Worm (Caenorhabditis elegans): ENCODE data around the gene ptp-3.

- TF ChIP-seq nhr-11 (tag; optimal IDR thresholded peaks at IDR 0.05), result no peak
- TF ChIP-seq rnt-1 (tag; optimal IDR thresholded peaks at IDR 0.05), result no peak
- no peak for TF ChIP-seq ama-1 (optimal IDR thresholded peaks at IDR 0.05)
- TF ChIP-seq ceh-34 (tag; optimal IDR thresholded peaks at IDR 0.05), result no peak
- TF ChIP-seq pat-9 (tag; optimal IDR thresholded peaks at IDR 0.05), result no peak
- TF ChIP-seq hlh-6 (tag; optimal IDR thresholded peaks at IDR 0.05), result no peak
- no peak for TF ChIP-seq dve-1 (tag; optimal IDR thresholded peaks at IDR 0.05)
- TF ChIP-seq unc-86 (tag; optimal IDR thresholded peaks at IDR 0.05), result no peak
Measured at ce11 chrII:10933948-10934722, 41.2 kb upstream of the ptp-3 start.

Measured in whole organism, late embryonic.